Fruit fly (Drosophila melanogaster): Measurements from ENCODE around the gene CG13312.

The CG13312 gene

dm6 chr3L:8823730-8824374, 16.8 kb upstream of the CG13312 start (continued):
- TF ChIP-seq dysf (GFP tag; IDR thresholded peaks at IDR 0.05): peak; percentile 40; the same call in 1 of the 3 replicates
- no peak for TF ChIP-seq cg (GFP tag; optimal IDR thresholded peaks at IDR 0.05)
- TF ChIP-seq CG30020 (tag; optimal IDR thresholded peaks at IDR 0.05): no peak
- TF ChIP-seq CG4424 (GFP tag; optimal IDR thresholded peaks at IDR 0.05): peak; percentile 31
- no peak for TF ChIP-seq CG18764 (GFP tag; optimal IDR thresholded peaks at IDR 0.05)
- no peak for TF ChIP-seq CG4854 (GFP tag; optimal IDR thresholded peaks at IDR 0.05)
- peak; percentile 54 for TF ChIP-seq fd96Cb (tag; optimal IDR thresholded peaks at IDR 0.05)
- no peak for TF ChIP-seq CG3838 (GFP tag; optimal IDR thresholded peaks at IDR 0.05)
- peak; percentile 72; the same call in 1 of the 2 replicates for TF ChIP-seq Xrp1 (GFP tag; IDR thresholded peaks at IDR 0.05)
- TF ChIP-seq Fer1 (GFP tag; optimal IDR thresholded peaks at IDR 0.05): no peak
- TF ChIP-seq CG31365 (tag; optimal IDR thresholded peaks at IDR 0.05): no peak
- TF ChIP-seq Usf (GFP tag; optimal IDR thresholded peaks at IDR 0.05): peak; percentile 4
- TF ChIP-seq CG6683 (GFP tag; optimal IDR thresholded peaks at IDR 0.05): no peak
- no peak for TF ChIP-seq CG10321 (GFP tag; IDR thresholded peaks at IDR 0.05)
- peak; percentile 53; the same call in 1 of the 2 replicates for TF ChIP-seq Ada2b (GFP tag; IDR thresholded peaks at IDR 0.05)
- TF ChIP-seq CG12659 (GFP tag; optimal IDR thresholded peaks at IDR 0.05): peak; percentile 38
- TF ChIP-seq GATAe (GFP tag; conservative IDR thresholded peaks at IDR 0.05): no peak
- TF ChIP-seq Asciz (GFP tag; optimal IDR thresholded peaks at IDR 0.05): peak; percentile 8
- 0 out of 2 replicates have a peak, but pooled peaks have one; percentile 27 for TF ChIP-seq Oaz (GFP tag; IDR thresholded peaks at IDR 0.05)

- no peak for TF ChIP-seq CG4820 (GFP tag; optimal IDR thresholded peaks at IDR 0.05)
- TF ChIP-seq sens-2 (GFP tag; IDR thresholded peaks at IDR 0.05): no peak
- TF ChIP-seq Ets65A (GFP tag): peak; percentile 14
- no peak for TF ChIP-seq fd102C (GFP tag; optimal IDR thresholded peaks at IDR 0.05)
- TF ChIP-seq Med (GFP tag): peak; percentile 36
- TF ChIP-seq CTCF (GFP tag; optimal IDR thresholded peaks at IDR 0.05): no peak
- 0 out of 3 replicates have a peak, but pooled peaks have one; percentile 29 for TF ChIP-seq CG11456 (GFP tag; IDR thresholded peaks at IDR 0.05)
- TF ChIP-seq CG6272 (GFP tag; IDR thresholded peaks at IDR 0.05): no peak
- no peak for TF ChIP-seq Usf (GFP tag; optimal IDR thresholded peaks at IDR 0.05)
- TF ChIP-seq CG16813 (GFP tag; IDR thresholded peaks at IDR 0.05; ENCODE audit: partially characterized antibody): no peak
- no peak for TF ChIP-seq CG18599 (GFP tag; optimal IDR thresholded peaks at IDR 0.05)
Observed at dm6 chr3L:8822881-8823435, 15.9 kb upstream of the CG13312 start.

- TF ChIP-seq Dbx (GFP tag; IDR thresholded peaks at IDR 0.05) (no peak), Xrp1 (GFP tag; IDR thresholded peaks at IDR 0.05) (peak; percentile 45; the same call in 1 of the 2 replicates), corto (GFP tag; optimal IDR thresholded peaks at IDR 0.05) (peak; percentile 80), CG2199 (GFP tag; IDR thresholded peaks at IDR 0.05) (no peak), CG11093 (GFP tag; IDR thresholded peaks at IDR 0.05) (0 out of 3 replicates have a peak, but pooled peaks have one; percentile 15), Drgx (GFP tag; IDR thresholded peaks at IDR 0.05) (peak; percentile 85), CG10366 (GFP tag; IDR thresholded peaks at IDR 0.05) (no peak), HLH54F (GFP tag; optimal IDR thresholded peaks at IDR 0.05) (no peak), gt (GFP tag; IDR thresholded peaks at IDR 0.05) (no peak), CG10462 (GFP tag; optimal IDR thresholded peaks at IDR 0.05) (no peak), btn (GFP tag; optimal IDR thresholded peaks at IDR 0.05) (no peak), emc (GFP tag; optimal IDR thresholded peaks at IDR 0.05) (no peak), sens-2 (GFP tag; IDR thresholded peaks at IDR 0.05) (no peak), Med (GFP tag) (peak; percentile 9), CG9437 (GFP tag; optimal IDR thresholded peaks at IDR 0.05) (no peak), ci (GFP tag; IDR thresholded peaks at IDR 0.05) (no peak), CG1603 (tag; optimal IDR thresholded peaks at IDR 0.05) (no peak), Bgb (GFP tag; IDR thresholded peaks at IDR 0.05; ENCODE audit: partially characterized antibody) (no peak), nom (GFP tag; optimal IDR thresholded peaks at IDR 0.05) (peak; percentile 89), CG17186 (GFP tag; optimal IDR thresholded peaks at IDR 0.05) (no peak)
Observed at dm6 chr3L:8821708-8822660, 15.0 kb upstream of the CG13312 start.
